Fruit fly (Drosophila melanogaster): ENCODE results near the gene CG4995.
A peak's percentile ranks its signal among the peaks of the same experiment; 100 is the strongest.

Gene CG4995

DNA sequence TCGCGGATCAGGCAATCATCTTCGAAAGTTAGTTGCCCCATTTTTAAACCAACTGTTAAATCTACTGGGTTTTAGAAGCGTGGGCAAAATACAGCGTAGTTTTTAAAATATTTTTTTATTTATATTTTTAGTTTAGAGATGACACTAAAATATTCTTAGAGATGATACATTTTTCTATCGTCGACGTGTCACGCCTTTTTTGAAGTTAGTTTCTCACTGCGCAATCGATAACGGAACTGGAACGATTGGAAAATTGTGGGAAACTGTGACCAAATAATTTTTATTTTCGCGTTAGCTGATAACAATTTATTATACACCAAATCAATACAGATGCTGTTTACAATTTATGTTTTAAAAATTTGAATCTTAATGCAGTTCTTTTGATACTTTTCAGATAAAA, 43.6 kb upstream of the CG4995 start, which contains the start of gene Utx (continued):
- TF ChIP-seq Xbp1 (GFP tag; optimal IDR thresholded peaks at IDR 0.05): peak; percentile 41
- TF ChIP-seq dpn (GFP tag; optimal IDR thresholded peaks at IDR 0.05): no peak
- TF ChIP-seq CG11247 (GFP tag; IDR thresholded peaks at IDR 0.05): no peak
- peak; percentile 39; the same call in 1 of the 2 replicates for TF ChIP-seq CG2129 (GFP tag; IDR thresholded peaks at IDR 0.05; ENCODE audit: partially characterized antibody)
- TF ChIP-seq CG10267 (tag; optimal IDR thresholded peaks at IDR 0.05): peak; percentile 24
- peak; percentile 1 for TF ChIP-seq CG30403 (GFP tag; optimal IDR thresholded peaks at IDR 0.05)
- TF ChIP-seq CG15514 (GFP tag; optimal IDR thresholded peaks at IDR 0.05): peak; percentile 67
- peak; percentile 96 for TF ChIP-seq CG30020 (tag; optimal IDR thresholded peaks at IDR 0.05)
- TF ChIP-seq CG10366 (GFP tag; IDR thresholded peaks at IDR 0.05): no peak
- TF ChIP-seq CG12104 (GFP tag; optimal IDR thresholded peaks at IDR 0.05): no peak
- peak; percentile 49 for TF ChIP-seq CG2116 (GFP tag; optimal IDR thresholded peaks at IDR 0.05)
- TF ChIP-seq pzg (GFP tag; optimal IDR thresholded peaks at IDR 0.05): peak; percentile 77
- TF ChIP-seq chinmo (GFP tag; IDR thresholded peaks at IDR 0.05; ENCODE audit: partially characterized antibody): 0 out of 4 replicates have a peak, but pooled peaks have one; percentile 49
- TF ChIP-seq Opbp (GFP tag; IDR thresholded peaks at IDR 0.05; ENCODE audit: partially characterized antibody): peak; percentile 92
- no peak for TF ChIP-seq stc (GFP tag; IDR thresholded peaks at IDR 0.05)
- peak; percentile 80 for TF ChIP-seq CG17802 (tag; optimal IDR thresholded peaks at IDR 0.05)
- peak; percentile 91 for TF ChIP-seq CG42726 (GFP tag; IDR thresholded peaks at IDR 0.05; ENCODE audit: partially characterized antibody)
- TF ChIP-seq gfzf (GFP tag; optimal IDR thresholded peaks at IDR 0.05): peak; percentile 25
- TF ChIP-seq CG7372 (GFP tag; IDR thresholded peaks at IDR 0.05): no peak
- peak; percentile 50 for TF ChIP-seq Ets97D (GFP tag; optimal IDR thresholded peaks at IDR 0.05)
- no peak for TF ChIP-seq gt (GFP tag; IDR thresholded peaks at IDR 0.05)
- TF ChIP-seq Dp (GFP tag; optimal IDR thresholded peaks at IDR 0.05): peak; percentile 45
- no peak for TF ChIP-seq br (optimal IDR thresholded peaks at IDR 0.05)
- TF ChIP-seq vnd (GFP tag; IDR thresholded peaks at IDR 0.05; ENCODE audit: partially characterized antibody): peak; percentile 76
- no peak for TF ChIP-seq Mes4 (GFP tag; optimal IDR thresholded peaks at IDR 0.05)
- peak; percentile 87 for TF ChIP-seq row (GFP tag; IDR thresholded peaks at IDR 0.05)
- peak; percentile 29 for TF ChIP-seq phol (tag; optimal IDR thresholded peaks at IDR 0.05)
- peak; percentile 62 for TF ChIP-seq ato (GFP tag; IDR thresholded peaks at IDR 0.05; ENCODE audit: partially characterized antibody)
- peak; percentile 57; the same call in 1 of the 2 replicates for TF ChIP-seq slbo (GFP tag; IDR thresholded peaks at IDR 0.05)
- TF ChIP-seq unc-4 (GFP tag; IDR thresholded peaks at IDR 0.05; ENCODE audit: partially characterized antibody): peak; percentile 75
- TF ChIP-seq Hr78 (GFP tag; optimal IDR thresholded peaks at IDR 0.05): no peak
- TF ChIP-seq Atf-2 (GFP tag; optimal IDR thresholded peaks at IDR 0.05): no peak
- TF ChIP-seq CG6791 (GFP tag; IDR thresholded peaks at IDR 0.05; ENCODE audit: partially characterized antibody): peak; percentile 91
- no peak for TF ChIP-seq kah (GFP tag; optimal IDR thresholded peaks at IDR 0.05)
- no peak for TF ChIP-seq Hey (tag; optimal IDR thresholded peaks at IDR 0.05)
- TF ChIP-seq sisA (GFP tag; IDR thresholded peaks at IDR 0.05): no peak
- TF ChIP-seq Dfd (GFP tag; optimal IDR thresholded peaks at IDR 0.05): no peak
- TF ChIP-seq CG4820 (GFP tag; optimal IDR thresholded peaks at IDR 0.05): no peak
- TF ChIP-seq Rfx (GFP tag; IDR thresholded peaks at IDR 0.05): peak; percentile 39; the same call in 1 of the 2 replicates
- TF ChIP-seq tna (GFP tag; IDR thresholded peaks at IDR 0.05; ENCODE audit: partially characterized antibody): peak; percentile 69
- TF ChIP-seq fu2 (GFP tag; optimal IDR thresholded peaks at IDR 0.05): no peak
- peak; percentile 89 for TF ChIP-seq CG16813 (GFP tag; IDR thresholded peaks at IDR 0.05; ENCODE audit: partially characterized antibody)
- no peak for TF ChIP-seq hkb (optimal IDR thresholded peaks at IDR 0.05)
- TF ChIP-seq hkb (GFP tag; IDR thresholded peaks at IDR 0.05): 0 out of 2 replicates have a peak, but pooled peaks have one; percentile 18
- TF ChIP-seq repo (GFP tag; optimal IDR thresholded peaks at IDR 0.05): no peak
- TF ChIP-seq Myb (GFP tag; optimal IDR thresholded peaks at IDR 0.05): peak; percentile 71
- peak; percentile 75 for TF ChIP-seq CG14860 (GFP tag; IDR thresholded peaks at IDR 0.05; ENCODE audit: partially characterized antibody)
- TF ChIP-seq nerfin-2 (GFP tag; IDR thresholded peaks at IDR 0.05; ENCODE audit: partially characterized antibody): peak; percentile 48; the same call in 1 of the 2 replicates
- no peak for TF ChIP-seq CG6689 (GFP tag; IDR thresholded peaks at IDR 0.05)
- TF ChIP-seq trem (tag; optimal IDR thresholded peaks at IDR 0.05): peak; percentile 49
